Fruit fly (Drosophila melanogaster) whole organism, prepupa: Measurements from ENCODE around the gene CG9168.

Source experiments
- CG10631 ChIP-seq: fragments of 200-800 bp; sonication (Bioruptor generic); optimal IDR thresholded peaks from 2 replicates; lab custom pipeline; 2016; ENCODE audit warnings: missing biosample characterization, missing genetic modification characterization
- CG10669 ChIP-seq: fragments of 200-800 bp; sonication (Bioruptor generic); optimal IDR thresholded peaks from 3 replicates; lab custom pipeline; 2018; ENCODE audit warnings: missing biosample characterization, mild to moderate bottlenecking, missing genetic modification characterization, moderate library complexity
- CG11294 ChIP-seq: fragments of 200-800 bp; sonication (Bioruptor generic); IDR thresholded peaks from 2 replicates; pipeline ENCODE4 v1.3.6; 2022; ENCODE audit warnings: missing biosample characterization, missing genetic modification characterization
- CG11762 ChIP-seq: fragments of 200-800 bp; sonication (Bioruptor generic); optimal IDR thresholded peaks from 3 replicates; lab custom pipeline; 2016; ENCODE audit warnings: missing biosample characterization, missing genetic modification characterization; ENCODE audit not compliant: insufficient read depth
- CG11902 ChIP-seq: fragments of 200-800 bp; sonication (Bioruptor generic); optimal IDR thresholded peaks from 3 replicates; lab custom pipeline; 2016; ENCODE audit warnings: missing biosample characterization, missing genetic modification characterization
- CG15336 ChIP-seq: fragments of 200-800 bp; sonication (Bioruptor generic); IDR thresholded peaks from 2 replicates; pipeline ENCODE4 v1.3.6; 2022; ENCODE audit warnings: missing biosample characterization, missing genetic modification characterization
- CG16779 ChIP-seq: fragments of 200-800 bp; sonication (Bioruptor generic); optimal IDR thresholded peaks from 3 replicates; lab custom pipeline; 2017; ENCODE audit warnings: missing biosample characterization, mild to moderate bottlenecking, missing genetic modification characterization
- CG31627 ChIP-seq: fragments of 200-800 bp; sonication (Bioruptor generic); optimal IDR thresholded peaks from 3 replicates; lab custom pipeline; 2016; ENCODE audit warnings: missing biosample characterization, missing genetic modification characterization
- CG32006 ChIP-seq: fragments of 200-800 bp; sonication (Bioruptor generic); optimal IDR thresholded peaks from 3 replicates; lab custom pipeline; 2017; ENCODE audit warnings: missing biosample characterization, mild to moderate bottlenecking, missing genetic modification characterization
- CG4318 ChIP-seq: fragments of 200-800 bp; sonication (Bioruptor generic); optimal IDR thresholded peaks from 3 replicates; lab custom pipeline; 2017; ENCODE audit warnings: missing biosample characterization, mild to moderate bottlenecking, missing genetic modification characterization
- CG6163 ChIP-seq: fragments of 200-800 bp; sonication (Bioruptor generic); IDR thresholded peaks from 3 replicates; pipeline ENCODE4 v1.3.6; 2022; ENCODE audit warnings: missing biosample characterization, missing genetic modification characterization
- CG6276 ChIP-seq: fragments of 200-800 bp; sonication (Bioruptor generic); optimal IDR thresholded peaks from 2 replicates; lab custom pipeline; 2017; ENCODE audit warnings: missing biosample characterization, mild to moderate bottlenecking, missing genetic modification characterization
- CG6792 ChIP-seq: fragments of 200-800 bp; sonication (Bioruptor generic); optimal IDR thresholded peaks from 3 replicates; lab custom pipeline; 2016; ENCODE audit warnings: missing biosample characterization, missing genetic modification characterization
- CG6808 ChIP-seq: fragments of 200-800 bp; sonication (Bioruptor generic); optimal IDR thresholded peaks from 3 replicates; lab custom pipeline; 2017; ENCODE audit warnings: missing biosample characterization, missing genetic modification characterization, mild to moderate bottlenecking, moderate library complexity, missing genetic modification reagents
- CG6854 ChIP-seq: fragments of 200-800 bp; sonication (Bioruptor generic); optimal IDR thresholded peaks from 2 replicates; lab custom pipeline; 2017; ENCODE audit warnings: missing biosample characterization, mild to moderate bottlenecking, missing genetic modification characterization
- CG7368 ChIP-seq: fragments of 200-800 bp; sonication (Bioruptor generic); optimal IDR thresholded peaks from 3 replicates; lab custom pipeline; 2016; ENCODE audit warnings: missing biosample characterization, missing genetic modification characterization
- CG8119 ChIP-seq: fragments of 200-800 bp; sonication (Bioruptor generic); IDR thresholded peaks from 3 replicates; pipeline ENCODE4 v1.3.6; 2022; ENCODE audit warnings: missing biosample characterization, missing genetic modification characterization
- CG8632 ChIP-seq: fragments of 200-800 bp; sonication (Bioruptor generic); optimal IDR thresholded peaks from 3 replicates; lab custom pipeline; 2016; ENCODE audit warnings: missing biosample characterization, missing genetic modification characterization
- CG9139 ChIP-seq: fragments of 200-800 bp; sonication (Bioruptor generic); optimal IDR thresholded peaks from 3 replicates; lab custom pipeline; 2017; ENCODE audit warnings: missing biosample characterization, mild to moderate bottlenecking, missing genetic modification characterization
- Eip75B ChIP-seq: fragments of 200-800 bp; sonication (Bioruptor generic); optimal IDR thresholded peaks from 3 replicates; lab custom pipeline; 2016; ENCODE audit warnings: missing biosample characterization, missing genetic modification characterization
- Eip78C ChIP-seq: fragments of 200-800 bp; sonication (Bioruptor generic); peaks from one replicate; lab custom pipeline; 2016; ENCODE audit warnings: missing biosample characterization, missing genetic modification characterization
- Eip93F ChIP-seq: fragments of 200-800 bp; sonication (Bioruptor generic); optimal IDR thresholded peaks from 2 replicates; lab custom pipeline; 2016; ENCODE audit warnings: missing biosample characterization, mild to moderate bottlenecking, missing genetic modification characterization
- Gug ChIP-seq: fragments of 200-800 bp; sonication (Bioruptor generic); IDR thresholded peaks from 2 replicates; pipeline ENCODE4 v1.3.6; 2022; ENCODE audit warnings: missing biosample characterization, missing genetic modification characterization
- Hr38 ChIP-seq: sonication (Bioruptor generic); optimal IDR thresholded peaks from 2 replicates; lab custom pipeline; 2016; ENCODE audit warnings: missing biosample characterization, missing genetic modification characterization
- Hr39 ChIP-seq: fragments of 200-800 bp; sonication (Bioruptor generic); optimal IDR thresholded peaks from 2 replicates; lab custom pipeline; 2016; ENCODE audit warnings: missing biosample characterization, missing genetic modification characterization
- Hr4 ChIP-seq: fragments of 200-800 bp; sonication (Bioruptor generic); optimal IDR thresholded peaks from 3 replicates; lab custom pipeline; 2016; ENCODE audit warnings: missing biosample characterization, missing genetic modification characterization
- Met ChIP-seq: fragments of 200-800 bp; sonication (Bioruptor generic); optimal IDR thresholded peaks from 3 replicates; lab custom pipeline; 2016; ENCODE audit warnings: missing biosample characterization, missing genetic modification characterization
- OdsH ChIP-seq: fragments of 200-800 bp; sonication (Bioruptor generic); optimal IDR thresholded peaks from 3 replicates; lab custom pipeline; 2016; ENCODE audit warnings: missing biosample characterization, missing genetic modification characterization
- Smox ChIP-seq: fragments of 200-800 bp; sonication (Bioruptor generic); optimal IDR thresholded peaks from 3 replicates; lab custom pipeline; 2016; ENCODE audit warnings: missing biosample characterization, missing genetic modification characterization
- Sox15 ChIP-seq: fragments of 200-800 bp; sonication (Bioruptor generic); optimal IDR thresholded peaks from 3 replicates; lab custom pipeline; 2016; ENCODE audit warnings: missing biosample characterization, missing genetic modification characterization
- achi ChIP-seq: fragments of 200-800 bp; sonication (Bioruptor generic); optimal IDR thresholded peaks from 3 replicates; lab custom pipeline; 2016; ENCODE audit warnings: missing biosample characterization, missing genetic modification characterization
- acj6 ChIP-seq: fragments of 200-800 bp; sonication (Bioruptor generic); optimal IDR thresholded peaks from 3 replicates; lab custom pipeline; 2016; ENCODE audit warnings: missing biosample characterization, missing genetic modification characterization
- dac ChIP-seq: fragments of 200-800 bp; sonication (Bioruptor generic); optimal IDR thresholded peaks from 2 replicates; lab custom pipeline; 2017; ENCODE audit warnings: missing biosample characterization, mild to moderate bottlenecking, missing genetic modification characterization
- dsx ChIP-seq: fragments of 200-800 bp; optimal IDR thresholded peaks from 3 replicates; lab custom pipeline; 2019; ENCODE audit warnings: missing biosample characterization, mild to moderate bottlenecking, missing genetic modification characterization, moderate library complexity; ENCODE audit not compliant: poor library complexity, severe bottlenecking
- eg ChIP-seq: fragments of 200-800 bp; sonication (Bioruptor generic); IDR thresholded peaks from 3 replicates; pipeline ENCODE4 v1.3.6; 2022; ENCODE audit warnings: missing biosample characterization, missing genetic modification characterization
- esn ChIP-seq: fragments of 200-800 bp; sonication (Bioruptor generic); optimal IDR thresholded peaks from 2 replicates; lab custom pipeline; 2016; ENCODE audit warnings: missing biosample characterization, mild to moderate bottlenecking, missing genetic modification characterization, moderate library complexity
- fd59A ChIP-seq: fragments of 200-800 bp; sonication (Bioruptor generic); optimal IDR thresholded peaks from 2 replicates; lab custom pipeline; 2017; ENCODE audit warnings: missing biosample characterization, mild to moderate bottlenecking, missing genetic modification characterization, missing genetic modification reagents
- fd85E ChIP-seq: fragments of 200-800 bp; sonication (Bioruptor generic); optimal IDR thresholded peaks from 3 replicates; lab custom pipeline; 2016; ENCODE audit warnings: missing biosample characterization, missing genetic modification characterization
- fkh ChIP-seq: fragments of 200-800 bp; sonication (Bioruptor generic); optimal IDR thresholded peaks from 3 replicates; lab custom pipeline; 2017; ENCODE audit warnings: missing biosample characterization, mild to moderate bottlenecking, missing genetic modification characterization, moderate library complexity
- lz ChIP-seq: fragments of 200-800 bp; sonication (Bioruptor generic); optimal IDR thresholded peaks from 3 replicates; lab custom pipeline; 2016; ENCODE audit warnings: missing biosample characterization, missing genetic modification characterization
- spab ChIP-seq: fragments of 200-800 bp; sonication (Bioruptor generic); optimal IDR thresholded peaks from 2 replicates; lab custom pipeline; 2017; ENCODE audit warnings: missing biosample characterization, mild to moderate bottlenecking, missing genetic modification characterization, missing genetic modification reagents
- ss ChIP-seq, 2 experiments: fragments of 200-800 bp; sonication (Bioruptor generic); optimal IDR thresholded peaks; 2 replicates in 1 of 2; 3 replicates in 1 of 2; lab custom pipeline; 2017 to 2018; ENCODE audit warnings: mild to moderate bottlenecking in 2 of 2, missing biosample characterization in 2 of 2, missing genetic modification characterization in 2 of 2, moderate library complexity in 1 of 2
- vri ChIP-seq: fragments of 200-800 bp; sonication (Bioruptor generic); optimal IDR thresholded peaks from 3 replicates; lab custom pipeline; 2016; ENCODE audit warnings: missing biosample characterization, mild to moderate bottlenecking, missing genetic modification characterization

Gene CG9168

DNA sequence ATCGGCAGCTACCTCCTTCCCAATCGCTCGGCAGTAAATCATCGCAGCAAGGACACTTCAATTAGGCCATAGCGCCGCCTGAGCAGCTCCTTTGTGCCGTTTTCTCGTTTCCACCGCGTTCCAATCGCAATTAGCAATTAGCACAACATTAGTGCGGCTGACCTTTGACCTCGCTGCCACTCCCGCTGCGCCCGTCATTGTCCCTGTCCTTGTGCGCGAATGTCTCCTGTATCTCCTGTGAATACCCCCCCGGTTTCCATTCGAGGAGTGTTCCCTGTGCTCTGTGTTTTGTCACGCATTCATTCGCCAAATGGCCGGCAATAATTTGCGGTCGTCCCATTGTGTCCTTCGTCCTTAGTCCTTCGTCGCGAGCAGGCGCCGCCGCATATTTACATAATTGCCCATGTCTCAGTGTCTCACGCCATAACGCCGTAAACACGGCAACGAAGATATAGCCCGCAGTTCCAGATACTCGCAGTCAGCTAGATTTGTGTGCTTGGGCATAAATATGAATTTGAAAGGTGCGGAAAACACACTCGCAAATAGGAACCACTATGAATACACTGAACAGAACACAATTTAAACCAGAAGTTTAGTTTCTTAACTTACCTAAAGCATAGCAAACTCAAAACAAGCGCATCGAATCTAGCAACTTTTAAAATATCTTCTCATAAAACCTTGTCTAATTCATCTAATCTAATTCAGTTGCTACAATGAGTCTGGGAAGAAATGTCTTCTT is at the start of gene CG9168:
Gene CG9168, plus strand, starts transcription at position 689 of the 739 bp plus-strand sequence.
- TF ChIP-seq ss (GFP tag; optimal IDR thresholded peaks at IDR 0.05; lab: Kevin White, UChicago), result peak in 1 of 2 experiments; percentile 17
- TF ChIP-seq eg (GFP tag; lab: Robert Waterston, UW), result no peak

DNA sequence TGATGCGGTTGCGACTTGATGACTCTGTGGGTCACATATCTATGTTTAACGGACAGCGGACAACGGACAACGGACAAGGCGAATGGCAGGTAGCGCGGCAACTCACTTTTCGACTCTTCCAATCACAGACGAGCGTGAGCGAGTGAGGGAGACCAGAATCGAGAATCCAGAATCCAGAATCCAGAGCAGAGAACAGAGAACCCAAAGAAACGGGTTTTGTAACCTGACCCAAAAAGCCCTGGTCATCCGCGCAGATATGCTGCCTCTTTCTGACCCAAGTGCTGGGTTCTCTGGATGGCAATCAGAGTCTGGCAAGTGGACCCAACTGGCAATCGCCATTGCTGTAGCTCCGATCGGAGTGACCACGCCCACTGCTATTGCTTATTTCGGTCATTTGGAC is 46.5 kb upstream of the CG9168 start:
- TF ChIP-seq CG6163 (no peak), Hr39 (no peak), CG6854 (GFP tag; lab: Kevin White, UChicago) (no peak), Hr4 (GFP tag; lab: Kevin White, UChicago) (no peak), CG6276 (GFP tag; lab: Kevin White, UChicago) (no peak), Smox (GFP tag; lab: Kevin White, UChicago) (no peak), CG31627 (GFP tag; lab: Kevin White, UChicago) (no peak), vri (GFP tag; lab: Kevin White, UChicago) (no peak), CG11762 (GFP tag; lab: Kevin White, UChicago) (no peak), CG11902 (GFP tag; lab: Kevin White, UChicago) (no peak), achi (no peak), CG7368 (GFP tag; lab: Kevin White, UChicago) (no peak)

- TF ChIP-seq CG6792, result no peak
- no peak for TF ChIP-seq CG4318 (GFP tag; lab: Kevin White, UChicago)
- peak; percentile 3 for TF ChIP-seq CG6808
- TF ChIP-seq fkh (GFP tag; lab: Kevin White, UChicago), result no peak
- TF ChIP-seq CG8632 (GFP tag; lab: Kevin White, UChicago), result no peak
- TF ChIP-seq CG8119 (GFP tag; lab: Robert Waterston, UW), result peak; percentile 58
- TF ChIP-seq eg (GFP tag; lab: Robert Waterston, UW), result peak; percentile 79
- no peak for TF ChIP-seq fd59A (GFP tag; lab: Kevin White, UChicago)
- TF ChIP-seq vri (GFP tag; lab: Kevin White, UChicago), result no peak
- peak; percentile 69 to 72 for TF ChIP-seq ss (GFP tag; optimal IDR thresholded peaks at IDR 0.05; lab: Kevin White, UChicago)
- TF ChIP-seq CG11294, result no peak
- no peak for TF ChIP-seq OdsH (GFP tag; lab: Kevin White, UChicago)
- TF ChIP-seq Eip78C (GFP tag; lab: Kevin White, UChicago), result peak; percentile 28
- TF ChIP-seq dac (GFP tag; lab: Kevin White, UChicago), result no peak
- TF ChIP-seq Hr39, result no peak
- no peak for TF ChIP-seq acj6 (GFP tag; lab: Kevin White, UChicago)
- peak; percentile 86 for TF ChIP-seq CG6163
- TF ChIP-seq dsx, result peak; percentile 96
- TF ChIP-seq CG11762 (GFP tag; lab: Kevin White, UChicago), result no peak
- TF ChIP-seq Sox15 (GFP tag; lab: Kevin White, UChicago), result no peak
- no peak for TF ChIP-seq CG10669 (GFP tag; lab: Kevin White, UChicago)
- no peak for TF ChIP-seq CG11902 (GFP tag; lab: Kevin White, UChicago)
- TF ChIP-seq Eip93F (GFP tag; lab: Kevin White, UChicago), result no peak
- no peak for TF ChIP-seq CG7368 (GFP tag; lab: Kevin White, UChicago)
- no peak for TF ChIP-seq Met
- TF ChIP-seq CG32006 (GFP tag; lab: Kevin White, UChicago), result peak; percentile 16
- no peak for TF ChIP-seq CG10631 (GFP tag; lab: Kevin White, UChicago)
- no peak for TF ChIP-seq Gug (GFP tag; lab: Robert Waterston, UW)
- TF ChIP-seq Eip75B (GFP tag; lab: Kevin White, UChicago), result no peak
- no peak for TF ChIP-seq fd85E (GFP tag; lab: Kevin White, UChicago)
- TF ChIP-seq Smox (GFP tag; lab: Kevin White, UChicago), result no peak
- TF ChIP-seq spab (GFP tag; lab: Kevin White, UChicago), result no peak
- TF ChIP-seq CG9139, result peak; percentile 25
- no peak for TF ChIP-seq achi
- TF ChIP-seq CG6276 (GFP tag; lab: Kevin White, UChicago), result no peak
- TF ChIP-seq esn (GFP tag; lab: Kevin White, UChicago), result no peak
- no peak for TF ChIP-seq lz (GFP tag; lab: Kevin White, UChicago)
- TF ChIP-seq Hr38, result no peak
- TF ChIP-seq CG16779 (tag; lab: Kevin White, UChicago), result no peak
- peak; percentile 56 for TF ChIP-seq CG15336 (GFP tag; lab: Robert Waterston, UW)
These were observed 43.8 kb upstream of the CG9168 start for dm6 chr3L:1366879-1367650.
